Worm (Caenorhabditis elegans): ENCODE results near the gene D1086.2.

DNA sequence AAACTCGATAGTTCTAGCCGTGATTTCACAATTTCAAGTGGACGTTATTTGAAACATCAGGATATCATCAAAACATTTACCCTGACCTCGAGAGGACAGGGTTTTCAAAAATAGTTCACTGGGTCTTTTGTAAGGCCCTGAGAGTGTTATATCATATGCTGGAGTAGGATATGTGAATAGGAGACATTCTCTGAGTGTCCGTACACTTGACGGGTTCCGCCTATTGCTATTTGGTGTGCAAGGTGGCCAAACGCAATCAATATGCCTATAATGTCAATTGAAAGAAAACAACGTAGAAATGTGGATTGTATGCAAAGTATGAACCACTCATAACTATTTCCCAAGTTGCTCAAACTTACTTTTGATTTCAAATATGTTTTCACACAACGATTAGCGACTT is 1.1 kb downstream of the D1086.2 start:
- no peak for TF ChIP-seq egl-13 (tag; optimal IDR thresholded peaks at IDR 0.05)
- TF ChIP-seq tbx-2 (tag; optimal IDR thresholded peaks at IDR 0.05): no peak
- no peak for TF ChIP-seq lin-15B (tag; optimal IDR thresholded peaks at IDR 0.05)
